Worm (Caenorhabditis elegans) whole organism, L4 larva: ENCODE measurements around the gene tatn-1.
A peak's percentile ranks its signal among the peaks of the same experiment; 100 is the strongest.

ENCODE experiments used
- F37D6.2 ChIP-seq: sonication (generic microtip); optimal IDR thresholded peaks from 2 replicates; lab custom pipeline; 2016; ENCODE audit warnings: mild to moderate bottlenecking, missing genetic modification characterization, missing compliant biosample characterization
- T26A8.4 ChIP-seq: fragments of 200-800 bp; sonication (Bioruptor generic); IDR thresholded peaks from 2 replicates; pipeline ENCODE4 v1.3.6; 2022; ENCODE audit warnings: missing genetic modification characterization, missing compliant biosample characterization
- Y48G9A.11 ChIP-seq: fragments of 200-800 bp; sonication (Bioruptor generic); IDR thresholded peaks from 2 replicates; pipeline ENCODE4 v1.3.6; 2022; ENCODE audit warnings: missing genetic modification reagents, missing genetic modification characterization, missing compliant biosample characterization
- Y5F2A.4 ChIP-seq: fragments of 200-800 bp; sonication (Bioruptor generic); optimal IDR thresholded peaks from 2 replicates; lab custom pipeline; 2018; ENCODE audit warnings: mild to moderate bottlenecking, missing genetic modification characterization, missing compliant biosample characterization
- ZK546.5 ChIP-seq, 2 experiments: sonication (generic microtip); optimal IDR thresholded peaks; 2 replicates each; lab custom pipeline; 2017; ENCODE audit warnings: missing biosample characterization in 2 of 2, missing genetic modification characterization in 2 of 2
- aha-1 ChIP-seq: fragments of 150-350 bp; peaks from one replicate; lab custom pipeline; 2014; ENCODE audit warnings: missing biosample characterization, missing genetic modification characterization
- ceh-44 ChIP-seq: fragments of 200-800 bp; sonication (Bioruptor generic); IDR thresholded peaks from 2 replicates; pipeline ENCODE4 v1.3.6; 2022; ENCODE audit warnings: missing genetic modification reagents, missing genetic modification characterization, missing compliant biosample characterization
- ctbp-1 ChIP-seq: fragments of 200-800 bp; sonication (Bioruptor generic); IDR thresholded peaks from 2 replicates; pipeline ENCODE4 v1.3.6; 2022; ENCODE audit warnings: missing genetic modification reagents, missing genetic modification characterization, missing compliant biosample characterization
- daf-16 ChIP-seq, 3 experiments: sonication (generic microtip); optimal IDR thresholded peaks; 2 replicates each; lab custom pipeline; 2016 to 2017; ENCODE audit warnings: missing genetic modification characterization in 3 of 3, missing genetic modification reagents in 3 of 3, mild to moderate bottlenecking in 2 of 3, missing compliant biosample characterization in 2 of 3, missing biosample characterization in 1 of 3, moderate library complexity in 1 of 3
- daf-8 ChIP-seq: fragments of 200-800 bp; sonication (Bioruptor generic); IDR thresholded peaks from 2 replicates; pipeline ENCODE4 v1.3.6; 2022; ENCODE audit warnings: missing genetic modification characterization, missing compliant biosample characterization
- dmd-6 ChIP-seq: fragments of 200-800 bp; sonication (Bioruptor generic); IDR thresholded peaks from 2 replicates; pipeline ENCODE4 v1.3.6; 2022; ENCODE audit warnings: missing genetic modification reagents, missing genetic modification characterization, missing compliant biosample characterization
- dve-1 ChIP-seq: sonication (generic microtip); optimal IDR thresholded peaks from 2 replicates; lab custom pipeline; 2017; ENCODE audit warnings: antibody characterized with exemption, mild to moderate bottlenecking, missing genetic modification characterization, missing compliant biosample characterization; ENCODE audit not compliant: insufficient read depth
- egl-27 ChIP-seq: sonication (generic microtip); optimal IDR thresholded peaks from 3 replicates; lab custom pipeline; 2017; ENCODE audit warnings: missing biosample characterization, missing genetic modification reagents, missing genetic modification characterization
- hlh-11 ChIP-seq: fragments of 200-800 bp; sonication (Bioruptor generic); optimal IDR thresholded peaks from 2 replicates; lab custom pipeline; 2018; ENCODE audit warnings: mild to moderate bottlenecking, missing genetic modification characterization, missing compliant biosample characterization
- lir-3 ChIP-seq: sonication (generic microtip); optimal IDR thresholded peaks from 2 replicates; lab custom pipeline; 2016; ENCODE audit warnings: mild to moderate bottlenecking, missing genetic modification characterization, missing compliant biosample characterization
- lsy-2 ChIP-seq, 2 experiments: fragments of 150-350 bp in 1 of 2; sonication (generic microtip) in 1 of 2; optimal IDR thresholded peaks; 2 replicates each; lab custom pipeline; 2014 to 2017; ENCODE audit warnings: missing biosample characterization in 2 of 2, missing genetic modification characterization in 2 of 2
- madf-5 ChIP-seq, 2 experiments: fragments of 200-800 bp; sonication (Bioruptor generic); IDR thresholded peaks; 2 replicates each; pipeline ENCODE4 v1.3.6; 2022; ENCODE audit warnings: missing compliant biosample characterization in 2 of 2, missing genetic modification characterization in 2 of 2
- madf-9 ChIP-seq: fragments of 200-800 bp; sonication (Bioruptor generic); conservative IDR thresholded peaks from 2 replicates; pipeline ENCODE4 v1.3.6; 2022; ENCODE audit warnings: missing genetic modification reagents, missing genetic modification characterization, missing compliant biosample characterization
- nhr-10 ChIP-seq: fragments of 150-350 bp; optimal IDR thresholded peaks from 2 replicates; lab custom pipeline; 2014; ENCODE audit warnings: missing biosample characterization, missing genetic modification characterization
- nhr-102 ChIP-seq: sonication (generic microtip); optimal IDR thresholded peaks from 2 replicates; lab custom pipeline; 2016; ENCODE audit warnings: mild to moderate bottlenecking, missing genetic modification characterization, moderate library complexity, missing compliant biosample characterization
- nhr-28 ChIP-seq: fragments of 150-350 bp; optimal IDR thresholded peaks from 2 replicates; lab custom pipeline; 2014; ENCODE audit warnings: missing biosample characterization, missing genetic modification characterization
- nhr-41 ChIP-seq: fragments of 200-800 bp; sonication (Bioruptor generic); IDR thresholded peaks from 2 replicates; pipeline ENCODE4 v1.3.6; 2022; ENCODE audit warnings: missing genetic modification reagents, missing genetic modification characterization, missing compliant biosample characterization
- php-3 ChIP-seq: fragments of 200-800 bp; sonication (Bioruptor generic); IDR thresholded peaks from 2 replicates; pipeline ENCODE4 v1.3.6; 2022; ENCODE audit warnings: missing genetic modification reagents, missing genetic modification characterization, missing compliant biosample characterization
- pqm-1 ChIP-seq: sonication (generic microtip); optimal IDR thresholded peaks from 2 replicates; lab custom pipeline; 2017; ENCODE audit warnings: missing biosample characterization, missing genetic modification characterization
- set-16 ChIP-seq: fragments of 200-800 bp; sonication (Bioruptor generic); IDR thresholded peaks from 2 replicates; pipeline ENCODE4 v1.3.6; 2022; ENCODE audit warnings: missing genetic modification reagents, missing genetic modification characterization, missing compliant biosample characterization
- snpc-1.2 ChIP-seq: fragments of 200-800 bp; sonication (Bioruptor generic); IDR thresholded peaks from 2 replicates; pipeline ENCODE4 v1.3.6; 2022; ENCODE audit warnings: missing genetic modification reagents, missing genetic modification characterization, missing compliant biosample characterization
- unc-130 ChIP-seq: sonication (generic microtip); optimal IDR thresholded peaks from 2 replicates; lab custom pipeline; 2016; ENCODE audit warnings: missing genetic modification reagents, missing genetic modification characterization, missing compliant biosample characterization
- unc-62 ChIP-seq, 3 experiments: fragments of 150-350 bp in 1 of 3; sonication (generic microtip); optimal IDR thresholded peaks in 2 of 3; peaks in 1 of 3; 1 replicate in 1 of 3; 2 replicates in 2 of 3; lab custom pipeline; 2014 to 2017; ENCODE audit warnings: missing biosample characterization in 3 of 3, missing genetic modification characterization in 3 of 3, missing genetic modification reagents in 3 of 3, missing genotype in 1 of 3
- zfp-3 ChIP-seq: fragments of 200-800 bp; sonication (Bioruptor generic); conservative IDR thresholded peaks from 2 replicates; pipeline ENCODE4 v1.3.6; 2022; ENCODE audit warnings: missing genetic modification reagents, missing genetic modification characterization, missing compliant biosample characterization
- zip-11 ChIP-seq: fragments of 200-800 bp; sonication (Bioruptor generic); IDR thresholded peaks from 2 replicates; pipeline ENCODE4 v1.3.6; 2022; ENCODE audit warnings: missing genetic modification characterization, missing compliant biosample characterization

tatn-1 gene

DNA sequence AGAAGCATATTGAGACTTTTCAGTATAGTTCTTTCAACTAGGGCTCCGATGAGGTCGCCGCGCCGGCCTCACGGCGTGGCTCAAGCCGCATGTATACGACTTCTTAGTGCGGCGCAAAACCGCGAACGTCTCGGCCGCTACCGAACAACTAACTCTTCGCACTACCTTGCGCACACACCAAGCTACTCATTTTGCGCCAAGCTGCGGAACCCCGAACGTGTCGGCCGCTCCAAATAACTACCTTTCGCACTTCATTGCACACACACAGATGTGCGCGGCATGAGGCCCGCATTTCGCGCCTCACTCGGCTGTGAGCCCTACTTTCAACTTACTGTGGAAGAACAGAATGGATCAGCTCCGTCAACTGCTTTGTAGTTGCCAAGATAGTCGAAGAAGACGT, 23.0 kb upstream of the tatn-1 start:
- TF ChIP-seq zfp-3 (no peak), nhr-102 (tag; lab: Kevin White, UChicago) (no peak), snpc-1.2 (peak; percentile 63; the same call in 1 of the 2 replicates), Y5F2A.4 (GFP tag; lab: Kevin White, UChicago) (no peak), daf-8 (GFP tag; lab: Robert Waterston, UW) (no peak), madf-5 (GFP tag; IDR thresholded peaks at IDR 0.05; lab: Robert Waterston, UW) (0 out of 4 replicates have a peak, but pooled peaks of 1 of the 2 experiments have one; percentile 49), set-16 (GFP tag; lab: Robert Waterston, UW) (peak; percentile 59; the same call in 1 of the 2 replicates), T26A8.4 (GFP tag; lab: Robert Waterston, UW) (no peak)
- TF ChIP-seq, all 104 proteins: peak for 3

DNA sequence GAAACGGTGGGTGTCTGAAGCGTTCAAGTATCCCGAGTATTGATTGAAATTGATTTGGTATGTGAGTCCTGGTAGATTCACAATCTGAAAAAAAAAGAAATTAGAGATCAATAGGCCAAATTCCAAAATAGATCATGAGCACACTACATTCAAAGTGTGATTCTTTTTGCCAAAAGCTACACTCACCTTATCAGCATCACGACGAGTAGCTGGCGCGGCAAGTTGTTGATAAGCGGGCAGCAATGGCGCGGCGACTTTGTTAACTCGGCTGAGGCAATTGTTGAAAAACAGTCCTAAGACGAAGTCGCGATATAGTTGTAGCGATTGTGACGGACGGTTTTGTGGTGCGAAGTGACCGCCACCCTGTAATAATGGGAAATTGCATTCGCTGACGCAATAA, 21.8 kb upstream of the tatn-1 start:
- TF ChIP-seq dve-1 (tag; lab: Kevin White, UChicago) (peak; percentile 31), aha-1 (tag; lab: Kevin White, UChicago) (peak; percentile 9), egl-27 (tag; lab: Kevin White, UChicago) (no peak), dmd-6 (peak; percentile 68), nhr-28 (tag; lab: Kevin White, UChicago) (peak; percentile 79), daf-16 (GFP tag; optimal IDR thresholded peaks at IDR 0.05; lab: Kevin White, UChicago) (no peak), daf-16 (tag; optimal IDR thresholded peaks at IDR 0.05; lab: Kevin White, UChicago) (peak; percentile 65), pqm-1 (tag; lab: Kevin White, UChicago) (peak; percentile 73), unc-62 (GFP tag; optimal IDR thresholded peaks at IDR 0.05 in 1 of 2; lab: Kevin White, UChicago) (peak in 1 of 2 experiments; percentile 94), unc-62 (tag; optimal IDR thresholded peaks at IDR 0.05; lab: Kevin White, UChicago) (no peak), lir-3 (no peak), hlh-11 (peak; percentile 56)
- TF ChIP-seq, all 104 proteins: peak for 8

DNA sequence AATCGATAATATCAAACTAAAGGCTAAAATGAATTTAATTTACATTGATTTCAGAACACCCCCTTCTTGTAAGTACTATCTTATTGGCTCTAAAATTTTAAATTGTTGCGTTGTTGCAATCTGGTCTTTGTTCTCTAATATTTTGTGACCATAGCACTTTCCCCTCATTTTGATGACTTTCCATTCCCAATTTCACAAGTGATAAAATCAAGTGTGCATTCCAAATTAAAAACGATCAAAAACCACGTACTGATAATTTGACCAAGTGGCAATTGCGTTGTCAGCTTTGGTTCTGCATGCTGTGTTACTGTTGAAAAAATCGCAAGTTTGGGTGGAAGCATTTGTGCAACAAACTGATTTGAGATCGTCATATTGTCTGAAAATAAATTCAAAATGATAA, 20.5 kb upstream of the tatn-1 start:
- peak; percentile 63 for TF ChIP-seq aha-1 (tag; lab: Kevin White, UChicago)
- peak; percentile 1 for TF ChIP-seq dve-1 (tag; lab: Kevin White, UChicago)
- no peak for TF ChIP-seq ZK546.5 (tag; optimal IDR thresholded peaks at IDR 0.05; lab: Kevin White, UChicago)
- no peak for TF ChIP-seq nhr-10 (tag; lab: Kevin White, UChicago)
- no peak for TF ChIP-seq F37D6.2
- TF ChIP-seq madf-9 (GFP tag; lab: Robert Waterston, UW), result no peak
- TF ChIP-seq dmd-6, result peak; percentile 52
- peak; percentile 6 for TF ChIP-seq hlh-11
- TF ChIP-seq pqm-1 (tag; lab: Kevin White, UChicago), result peak; percentile 65
- TF ChIP-seq nhr-28 (tag; lab: Kevin White, UChicago), result peak; percentile 40
- TF ChIP-seq, all 104 proteins: peak for 6

DNA sequence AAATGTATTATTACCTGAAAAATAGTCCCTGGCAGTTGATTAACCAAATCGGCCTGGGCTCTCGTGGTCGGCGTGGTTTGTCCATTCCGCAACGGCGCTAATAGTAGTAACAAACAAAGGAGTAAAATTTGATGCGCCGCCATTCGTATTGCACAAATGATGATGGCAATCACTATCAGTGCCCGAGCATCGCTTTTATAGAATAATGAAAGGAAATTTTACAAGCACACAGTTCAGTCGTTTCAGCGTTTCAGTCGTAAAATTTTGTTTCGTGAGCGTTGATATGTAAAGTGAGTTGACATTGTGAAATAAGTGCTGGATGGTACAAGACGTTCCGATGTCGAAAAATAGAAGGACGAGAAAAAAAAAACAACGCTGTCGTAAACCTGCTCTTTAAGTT, 19.1 kb upstream of the tatn-1 start, which contains the start of gene Y16B4A.2:
TSS of gene Y16B4A.2 (minus strand) at position 170 of the 400 bp plus-strand sequence.
- TF ChIP-seq ceh-44 (GFP tag; lab: Robert Waterston, UW) (no peak), hlh-11 (peak; percentile 10), php-3 (peak; percentile 70; the same call in 1 of the 2 replicates), unc-130 (GFP tag; lab: Kevin White, UChicago) (no peak), nhr-28 (tag; lab: Kevin White, UChicago) (peak; percentile 27), Y48G9A.11 (GFP tag; lab: Robert Waterston, UW) (no peak), dmd-6 (peak; percentile 39; the same call in 1 of the 2 replicates), pqm-1 (tag; lab: Kevin White, UChicago) (peak; percentile 46)
- TF ChIP-seq, all 104 proteins: peak for 5

DNA sequence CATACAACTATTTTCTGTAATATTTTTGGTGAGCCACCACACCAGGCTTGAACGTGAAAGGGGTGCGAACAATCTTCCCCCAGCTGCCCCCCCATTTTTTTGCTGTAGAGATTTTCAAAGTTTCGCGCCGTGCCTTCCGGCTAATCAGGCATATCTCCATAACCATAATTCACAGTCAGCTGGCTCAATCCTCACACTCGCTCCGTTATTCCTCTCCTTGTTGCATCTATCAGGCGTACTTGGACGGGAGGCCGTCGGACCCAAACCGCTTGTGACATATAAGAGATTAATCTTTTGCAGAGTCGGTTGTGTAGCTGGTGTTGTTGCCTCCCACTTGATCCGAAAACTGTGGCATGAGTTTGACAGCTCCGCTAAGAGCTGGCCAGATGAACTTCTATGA, 17.6 kb upstream of the tatn-1 start, which contains the start of gene unc-3:
TSS of gene unc-3 (plus strand) at position 301 of the 400 bp plus-strand sequence.
- TF ChIP-seq nhr-41 (GFP tag; lab: Robert Waterston, UW), result no peak
- TF ChIP-seq php-3, result 0 out of 2 replicates have a peak, but pooled peaks have one; percentile 10
- no peak for TF ChIP-seq zip-11 (GFP tag; lab: Robert Waterston, UW)
- no peak for TF ChIP-seq ctbp-1
- no peak for TF ChIP-seq dmd-6
- TF ChIP-seq lsy-2 (tag; optimal IDR thresholded peaks at IDR 0.05; lab: Kevin White, UChicago), result no peak
- TF ChIP-seq, all 104 proteins: peak for 1
